Worm (Caenorhabditis elegans): ENCODE results near the gene C01G12.13.

DNA sequence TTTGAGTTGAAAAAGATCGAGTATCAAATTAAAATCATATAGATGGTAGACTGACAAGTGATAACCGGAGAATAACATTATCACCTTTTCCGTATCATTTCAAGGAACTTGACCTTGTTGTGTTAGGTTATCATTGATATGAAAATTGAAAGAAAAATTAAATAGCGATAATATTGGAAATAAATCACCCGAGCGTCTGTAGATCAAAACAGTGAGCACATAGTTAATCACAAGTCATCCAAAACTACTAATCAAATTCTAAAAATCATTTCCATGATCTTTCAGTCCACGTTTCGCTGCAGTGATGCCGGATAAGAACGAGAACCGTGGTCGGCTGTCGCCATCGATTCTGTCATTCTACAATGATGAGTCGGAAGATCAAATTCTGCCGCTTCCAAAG is 43.3 kb downstream of the C01G12.13 start:
- no peak for TF ChIP-seq ztf-11 (tag; optimal IDR thresholded peaks at IDR 0.05)
- TF ChIP-seq unc-62 (GFP tag; optimal IDR thresholded peaks at IDR 0.05) = no peak
- TF ChIP-seq rnt-1 (tag; optimal IDR thresholded peaks at IDR 0.05) = no peak
- no peak for TF ChIP-seq nhr-84 (tag; optimal IDR thresholded peaks at IDR 0.05)
- TF ChIP-seq nhr-20 (tag; optimal IDR thresholded peaks at IDR 0.05) = no peak
- no peak for TF ChIP-seq elt-2 (tag; optimal IDR thresholded peaks at IDR 0.05)
- TF ChIP-seq lsy-2 (tag; optimal IDR thresholded peaks at IDR 0.05) = no peak
- no peak for TF ChIP-seq nhr-76 (tag; optimal IDR thresholded peaks at IDR 0.05)
- no peak for TF ChIP-seq aha-1 (tag; optimal IDR thresholded peaks at IDR 0.05)
- TF ChIP-seq unc-130 (tag; optimal IDR thresholded peaks at IDR 0.05) = no peak
- TF ChIP-seq lir-3 (tag; optimal IDR thresholded peaks at IDR 0.05; ENCODE audit: poor library complexity) = no peak

All from whole organism, L1 larva.